Fruit fly (Drosophila melanogaster): ENCODE measurements around the gene CG32718.

The CG32718 gene

DNA sequence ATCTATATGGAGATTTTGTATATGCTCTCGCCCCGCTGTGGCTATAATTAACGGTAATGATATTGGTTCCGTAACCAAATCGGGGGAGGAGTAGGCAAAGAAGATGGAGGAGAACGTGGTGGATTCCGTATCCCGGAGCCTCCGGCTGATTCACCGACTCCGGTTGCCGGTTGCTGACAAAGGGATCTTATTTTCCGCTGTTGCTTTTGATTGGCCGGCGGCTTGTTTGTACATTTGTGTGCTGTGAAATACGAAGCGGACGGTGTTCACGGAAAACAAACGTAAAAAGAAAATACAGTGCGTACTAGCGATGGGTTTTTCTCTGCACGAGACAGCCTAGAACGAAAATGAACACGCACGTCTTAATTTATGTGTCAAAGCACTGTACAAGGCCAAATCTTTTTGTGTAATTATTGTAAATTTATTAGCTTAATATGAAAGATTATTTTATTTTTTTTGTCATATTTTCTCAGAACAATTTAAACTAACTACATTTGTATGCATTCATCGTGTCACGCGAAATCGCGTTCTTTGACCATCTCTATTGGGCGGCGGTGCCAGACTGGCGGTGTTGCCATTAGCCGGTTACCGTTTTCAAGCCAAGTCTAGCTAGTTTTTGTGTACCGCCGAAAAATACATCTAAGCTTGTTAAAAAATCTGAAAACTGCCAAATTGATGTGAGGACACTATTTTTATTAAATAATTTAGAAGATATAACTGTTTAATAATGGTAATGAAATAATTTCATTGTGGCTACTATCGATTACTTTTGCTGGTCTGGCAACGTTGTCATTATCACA lies 43.7 kb upstream of the CG32718 start, which contains the start of the genes Pdp and Rab39 (continued):
- TF ChIP-seq Poxn (GFP tag; IDR thresholded peaks at IDR 0.05) (peak; percentile 19; the same call in 1 of the 2 replicates), Atf-2 (GFP tag; optimal IDR thresholded peaks at IDR 0.05) (peak; percentile 17), zen2 (GFP tag; IDR thresholded peaks at IDR 0.05; ENCODE audit: partially characterized antibody) (peak; percentile 79; the same call in 2 of the 3 replicates), Sox100B (GFP tag; optimal IDR thresholded peaks at IDR 0.05) (peak; percentile 68), Dip2 (GFP tag; IDR thresholded peaks at IDR 0.05) (no peak), ase (GFP tag; IDR thresholded peaks at IDR 0.05) (peak; percentile 61), ato (GFP tag; IDR thresholded peaks at IDR 0.05; ENCODE audit: partially characterized antibody) (peak; percentile 63; the same call in 1 of the 2 replicates), gce (GFP tag; IDR thresholded peaks at IDR 0.05) (0 out of 3 replicates have a peak, but pooled peaks have one; percentile 55), sd (tag; optimal IDR thresholded peaks at IDR 0.05) (no peak), psq (GFP tag; optimal IDR thresholded peaks at IDR 0.05) (peak; percentile 22), CG2129 (GFP tag; IDR thresholded peaks at IDR 0.05; ENCODE audit: partially characterized antibody) (peak; percentile 83), grau (tag; optimal IDR thresholded peaks at IDR 0.05) (peak; percentile 83), Fer1 (GFP tag; optimal IDR thresholded peaks at IDR 0.05) (peak; percentile 74), pb (GFP tag; optimal IDR thresholded peaks at IDR 0.05) (no peak), CG9876 (GFP tag; optimal IDR thresholded peaks at IDR 0.05) (peak; percentile 49), CG3726 (GFP tag; IDR thresholded peaks at IDR 0.05) (peak; percentile 68; the same call in 1 of the 3 replicates), Xbp1 (GFP tag; optimal IDR thresholded peaks at IDR 0.05) (peak; percentile 84), ap (GFP tag; IDR thresholded peaks at IDR 0.05) (peak; percentile 50; the same call in 1 of the 2 replicates), CG11085 (GFP tag; IDR thresholded peaks at IDR 0.05) (peak; percentile 65), ranshi (GFP tag; IDR thresholded peaks at IDR 0.05) (peak; percentile 72; the same call in 1 of the 2 replicates), exex (tag; optimal IDR thresholded peaks at IDR 0.05) (no peak), aop (GFP tag; IDR thresholded peaks at IDR 0.05) (0 out of 2 replicates have a peak, but pooled peaks have one; percentile 19), dimm (GFP tag; IDR thresholded peaks at IDR 0.05) (no peak), dan (GFP tag; IDR thresholded peaks at IDR 0.05) (no peak), dm (GFP tag; optimal IDR thresholded peaks at IDR 0.05) (peak; percentile 42), NC2α (GFP tag; optimal IDR thresholded peaks at IDR 0.05) (peak; percentile 6), jing (GFP tag; optimal IDR thresholded peaks at IDR 0.05) (no peak), CG5245 (GFP tag; optimal IDR thresholded peaks at IDR 0.05) (peak; percentile 54), Mrtf (GFP tag; IDR thresholded peaks at IDR 0.05) (0 out of 3 replicates have a peak, but pooled peaks have one; percentile 60), CG7357 (GFP tag; IDR thresholded peaks at IDR 0.05) (peak; percentile 67; the same call in 2 of the 3 replicates), Ets97D (GFP tag; optimal IDR thresholded peaks at IDR 0.05) (peak; percentile 64), sr (GFP tag; IDR thresholded peaks at IDR 0.05) (no peak), D19B (GFP tag; optimal IDR thresholded peaks at IDR 0.05) (no peak), nmo (GFP tag; optimal IDR thresholded peaks at IDR 0.05) (peak; percentile 84), E2f2 (GFP tag; IDR thresholded peaks at IDR 0.05) (peak; percentile 61), Ada2b (GFP tag; IDR thresholded peaks at IDR 0.05) (peak; percentile 76), mam (GFP tag; optimal IDR thresholded peaks at IDR 0.05) (peak; percentile 85), Jarid2 (GFP tag; optimal IDR thresholded peaks at IDR 0.05) (no peak), Abd-B (GFP tag; optimal IDR thresholded peaks at IDR 0.05) (peak; percentile 80), CG7928 (GFP tag; optimal IDR thresholded peaks at IDR 0.05) (peak; percentile 30), CG12744 (GFP tag; optimal IDR thresholded peaks at IDR 0.05) (no peak), tio (GFP tag; optimal IDR thresholded peaks at IDR 0.05) (no peak), CG10274 (GFP tag; optimal IDR thresholded peaks at IDR 0.05) (peak; percentile 20), ab (GFP tag; optimal IDR thresholded peaks at IDR 0.05) (peak; percentile 31), amos (GFP tag; IDR thresholded peaks at IDR 0.05; ENCODE audit: partially characterized antibody) (peak; percentile 89), CG33213 (GFP tag; optimal IDR thresholded peaks at IDR 0.05) (peak; percentile 57), toy (GFP tag; IDR thresholded peaks at IDR 0.05) (0 out of 2 replicates have a peak, but pooled peaks have one; percentile 57), Sry-β (GFP tag; optimal IDR thresholded peaks at IDR 0.05) (peak; percentile 84), CG7556 (GFP tag; optimal IDR thresholded peaks at IDR 0.05) (peak; percentile 67)

Data from whole organism, embryonic.